Worm (Caenorhabditis elegans): ENCODE data around the gene nas-24.
A peak's percentile ranks its signal among the peaks of the same experiment; 100 is the strongest.

DNA sequence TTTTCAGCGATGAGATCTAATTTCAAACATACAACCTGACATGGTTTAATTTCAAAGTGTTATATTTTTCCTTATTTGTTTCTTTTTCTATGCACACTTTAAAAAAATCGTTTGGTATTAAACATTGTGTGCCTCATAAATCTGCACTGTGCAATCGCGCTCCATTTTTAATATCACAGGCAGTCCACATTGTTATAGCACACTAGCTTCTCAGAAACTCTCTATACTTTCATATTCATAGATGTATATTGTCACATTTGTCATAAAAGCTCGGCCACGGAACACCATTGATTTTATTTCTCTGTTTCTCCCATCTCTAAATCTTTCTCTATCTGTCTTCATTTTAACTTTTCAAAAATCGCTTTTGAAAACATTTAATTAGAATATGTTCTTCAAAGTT is 11.8 kb upstream of the nas-24 start:
- no peak for TF ChIP-seq jun-1 (tag; optimal IDR thresholded peaks at IDR 0.05)
- TF ChIP-seq ceh-62 (tag; optimal IDR thresholded peaks at IDR 0.05): no peak
- TF ChIP-seq dve-1 (tag; optimal IDR thresholded peaks at IDR 0.05; ENCODE audit: insufficient read depth): peak; percentile 64
- TF ChIP-seq unc-39 (tag; optimal IDR thresholded peaks at IDR 0.05): no peak
- no peak for TF ChIP-seq nhr-237 (tag; optimal IDR thresholded peaks at IDR 0.05)
- TF ChIP-seq ZK546.5 (tag; optimal IDR thresholded peaks at IDR 0.05): no peak
- TF ChIP-seq nhr-77 (tag; optimal IDR thresholded peaks at IDR 0.05): no peak
- no peak for TF ChIP-seq ztf-11 (tag; optimal IDR thresholded peaks at IDR 0.05)
- TF ChIP-seq nhr-76 (tag; optimal IDR thresholded peaks at IDR 0.05): no peak
- no peak for TF ChIP-seq ces-1 (GFP tag; optimal IDR thresholded peaks at IDR 0.05)
- TF ChIP-seq daf-8 (GFP tag; IDR thresholded peaks at IDR 0.05): no peak

All from whole organism, L4 larva.